Fruit fly (Drosophila melanogaster) Kc167 (cell line): Measurements from ENCODE around the gene Cds.

Experiments used
- Myc ChIP-seq: fragments of >200 bp; optimal IDR thresholded peaks from 2 replicates; lab custom pipeline; 2017; ENCODE audit warnings: missing external identifiers
- Sin3A ChIP-seq: fragments of >200 bp; optimal IDR thresholded peaks from 2 replicates; lab custom pipeline; 2018; ENCODE audit warnings: missing external identifiers
- h ChIP-seq: fragments of >200 bp; optimal IDR thresholded peaks from 3 replicates; lab custom pipeline; 2018; ENCODE audit warnings: missing external identifiers
- insv ChIP-seq: fragments of >200 bp; optimal IDR thresholded peaks from 3 replicates; lab custom pipeline; 2018; ENCODE audit warnings: missing external identifiers
- psq ChIP-seq: fragments of >200 bp; optimal IDR thresholded peaks from 2 replicates; lab custom pipeline; 2017; ENCODE audit warnings: missing external identifiers
- ttk ChIP-seq: sonication (Bioruptor generic); optimal IDR thresholded peaks from 2 replicates; lab custom pipeline; 2017; ENCODE audit warnings: missing external identifiers

The Cds gene

dm6 chr3L:8153206-8153996, 25.8 kb downstream of the Cds start:
- no peak for TF ChIP-seq psq (lab: Kevin White, UChicago)
- no peak for TF ChIP-seq Sin3A (lab: Kevin White, UChicago)
- TF ChIP-seq h, result no peak

DNA sequence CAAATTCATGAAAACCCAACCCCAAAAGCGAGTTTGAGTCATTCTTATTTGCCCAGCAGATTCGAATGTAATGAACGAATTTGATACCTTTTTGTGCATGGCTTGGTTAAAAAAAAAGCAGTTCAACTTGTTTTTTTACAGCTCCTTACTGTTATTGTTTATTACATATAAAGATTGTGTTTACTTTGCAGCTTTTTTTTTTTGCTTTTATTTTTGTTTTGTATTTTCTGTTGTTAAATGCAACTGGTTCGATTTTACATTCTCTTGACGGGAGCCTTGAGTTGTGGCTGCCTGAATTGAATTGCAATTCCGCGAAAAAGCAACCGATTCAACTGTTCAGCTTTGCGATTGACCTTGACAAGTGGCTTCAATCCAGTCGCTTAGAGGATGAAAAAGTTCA, 27.0 kb downstream of the Cds start:
- TF ChIP-seq psq (lab: Kevin White, UChicago) (no peak), insv (lab: Kevin White, UChicago) (no peak), h (no peak), ttk (lab: Kevin White, UChicago) (no peak), Sin3A (lab: Kevin White, UChicago) (no peak), Myc (lab: Kevin White, UChicago) (no peak)

dm6 chr3L:8155324-8155723, 27.8 kb downstream of the Cds start:
- no peak for TF ChIP-seq h
- TF ChIP-seq Myc (lab: Kevin White, UChicago), result no peak
- TF ChIP-seq psq (lab: Kevin White, UChicago), result no peak
- TF ChIP-seq ttk (lab: Kevin White, UChicago), result no peak
- no peak for TF ChIP-seq insv (lab: Kevin White, UChicago)
- TF ChIP-seq Sin3A (lab: Kevin White, UChicago), result no peak

DNA sequence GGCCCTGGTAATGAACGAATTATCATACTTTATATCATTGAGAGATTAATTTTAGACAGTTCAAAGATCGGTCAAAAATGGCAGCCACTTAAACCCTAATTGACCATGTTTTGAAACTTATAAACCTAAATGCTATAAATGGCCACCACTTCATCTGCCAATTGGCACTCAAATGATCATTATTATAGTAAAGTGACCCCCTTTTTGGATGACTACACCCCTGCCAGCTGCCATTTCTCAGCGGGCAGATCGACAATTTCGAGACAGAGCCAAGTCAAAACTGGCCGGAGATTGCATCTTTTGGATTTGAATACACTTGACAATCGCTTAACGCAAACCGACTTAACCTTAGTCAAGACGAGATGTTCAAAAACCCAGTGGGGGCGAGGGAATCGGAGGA, 28.6 kb downstream of the Cds start:
- TF ChIP-seq Myc (lab: Kevin White, UChicago), result no peak
- TF ChIP-seq psq (lab: Kevin White, UChicago), result no peak
- TF ChIP-seq h, result no peak
- no peak for TF ChIP-seq Sin3A (lab: Kevin White, UChicago)
- no peak for TF ChIP-seq ttk (lab: Kevin White, UChicago)
- no peak for TF ChIP-seq insv (lab: Kevin White, UChicago)

DNA sequence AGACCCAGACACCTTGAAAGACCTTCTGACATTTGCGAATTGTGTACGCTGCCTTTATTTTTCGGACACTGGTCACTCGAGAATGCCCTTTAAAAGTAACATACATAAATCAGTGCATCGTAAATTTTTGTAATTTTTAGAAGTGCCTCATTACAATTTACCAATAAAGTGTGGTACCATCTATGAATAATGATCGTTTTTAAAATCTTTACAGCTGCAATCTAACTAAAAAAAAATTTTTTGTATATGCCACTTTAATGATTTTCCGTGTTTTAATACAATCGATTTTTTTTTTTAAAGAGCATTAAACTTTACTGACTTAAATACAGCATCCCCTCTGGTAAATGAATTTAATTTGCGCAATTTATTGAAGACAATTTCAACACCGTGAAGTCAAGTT, 29.5 kb downstream of the Cds start:
- TF ChIP-seq Myc (lab: Kevin White, UChicago), result no peak
- TF ChIP-seq insv (lab: Kevin White, UChicago), result no peak
- no peak for TF ChIP-seq psq (lab: Kevin White, UChicago)
- no peak for TF ChIP-seq ttk (lab: Kevin White, UChicago)
- TF ChIP-seq Sin3A (lab: Kevin White, UChicago), result no peak
- TF ChIP-seq h, result no peak

- TF ChIP-seq Myc (lab: Kevin White, UChicago), result no peak
- no peak for TF ChIP-seq ttk (lab: Kevin White, UChicago)
- TF ChIP-seq Sin3A (lab: Kevin White, UChicago), result no peak
- TF ChIP-seq h, result no peak
- TF ChIP-seq psq (lab: Kevin White, UChicago), result no peak
- no peak for TF ChIP-seq insv (lab: Kevin White, UChicago)
Measured at dm6 chr3L:8158715-8159380, 31.3 kb downstream of the Cds start, which contains the start of gene CG42445. Gene CG42445, minus strand, starts transcription at chr3L:8158900.

DNA sequence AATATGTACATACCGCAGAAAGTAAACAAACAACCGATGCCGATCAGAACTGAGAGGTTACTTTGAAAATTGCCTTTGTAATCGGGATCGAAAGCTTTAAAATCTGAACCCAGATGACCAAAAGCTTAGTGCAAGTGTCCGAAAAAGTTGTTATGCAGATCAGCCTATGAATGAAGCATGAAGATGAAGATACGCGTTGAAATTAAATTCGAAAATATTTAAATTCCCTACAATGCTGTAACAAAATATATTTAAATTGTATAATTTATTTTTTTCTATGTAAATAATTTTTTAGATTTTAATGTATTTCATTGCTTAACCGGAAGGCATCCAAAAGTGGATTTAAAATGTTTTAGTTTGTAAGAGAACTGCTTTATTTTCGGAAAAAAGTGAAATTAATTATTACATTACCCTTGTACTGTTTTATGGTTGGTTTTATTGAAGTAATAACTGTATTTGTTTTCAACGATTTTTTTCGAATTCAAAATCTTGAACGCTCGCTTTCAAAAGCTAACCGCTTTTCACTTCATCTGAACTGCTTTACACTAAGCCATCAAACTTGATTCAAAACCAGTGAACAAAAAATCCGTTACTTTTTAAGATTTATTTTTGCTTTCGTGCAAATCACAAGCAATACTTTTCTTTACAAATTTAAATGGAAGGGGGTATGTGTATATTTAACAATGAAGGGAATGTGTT, 32.3 kb downstream of the Cds start, which contains the start of gene CG43886:
Gene CG43886, minus strand, starts transcription at position 51 of the 699 bp plus-strand sequence.
- TF ChIP-seq h (no peak), Myc (lab: Kevin White, UChicago) (no peak), insv (lab: Kevin White, UChicago) (no peak), Sin3A (lab: Kevin White, UChicago) (no peak), psq (lab: Kevin White, UChicago) (no peak), ttk (lab: Kevin White, UChicago) (no peak)

dm6 chr3L:8165436-8165835, 37.9 kb downstream of the Cds start, which contains the start of gene CG13675:
Gene CG13675, minus strand, starts transcription at chr3L:8165518.
- TF ChIP-seq Sin3A (lab: Kevin White, UChicago) (no peak), insv (lab: Kevin White, UChicago) (no peak), Myc (lab: Kevin White, UChicago) (no peak), h (no peak), psq (lab: Kevin White, UChicago) (no peak), ttk (lab: Kevin White, UChicago) (no peak)

dm6 chr3L:8175818-8176217, 48.3 kb downstream of the Cds start, which contains the start of gene RecQ4:
Gene RecQ4, minus strand, starts transcription at chr3L:8175978.
- TF ChIP-seq Myc (lab: Kevin White, UChicago) (no peak), h (no peak), ttk (lab: Kevin White, UChicago) (no peak), Sin3A (lab: Kevin White, UChicago) (no peak), insv (lab: Kevin White, UChicago) (no peak), psq (lab: Kevin White, UChicago) (no peak)

DNA sequence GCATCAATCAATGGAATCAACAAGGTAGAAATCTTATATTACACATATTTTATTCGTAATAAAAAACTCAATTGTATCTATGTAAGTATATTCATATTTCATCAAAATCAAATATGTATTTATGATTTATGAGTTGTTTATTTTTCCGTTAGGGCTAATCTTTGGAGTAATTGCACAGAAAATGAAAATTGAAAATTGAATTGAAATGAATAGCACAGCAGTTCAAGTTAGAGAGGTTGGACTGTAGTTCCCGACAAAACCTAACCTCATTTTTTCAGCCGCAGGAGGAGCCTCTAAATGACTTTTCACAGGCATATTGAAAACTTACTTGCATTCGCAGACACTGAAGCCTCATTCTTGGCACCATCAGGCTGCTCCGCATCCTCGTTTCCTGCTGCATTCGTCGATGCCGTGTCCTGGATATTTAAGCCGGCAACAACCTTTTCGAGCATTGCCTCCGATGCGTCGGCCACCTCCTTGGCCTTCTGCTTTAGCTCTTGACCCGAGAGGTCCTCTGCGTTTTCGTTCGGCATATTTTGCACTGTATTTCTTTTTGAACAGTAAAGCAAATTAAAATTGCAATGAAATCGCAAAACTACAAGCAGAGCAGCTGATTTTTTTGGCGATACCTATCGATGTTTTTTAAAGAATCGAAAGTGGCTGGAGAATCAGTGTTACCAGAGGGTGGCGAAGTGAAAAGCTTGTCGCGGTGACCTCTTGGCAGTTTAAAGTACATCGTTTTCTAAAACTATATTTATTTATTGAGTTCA, 50.4 kb downstream of the Cds start, which contains the start of gene Nmt:
Gene Nmt, minus strand, starts transcription at position 635 of the 770 bp plus-strand sequence.
- TF ChIP-seq Myc (lab: Kevin White, UChicago) (no peak), Sin3A (lab: Kevin White, UChicago) (no peak), psq (lab: Kevin White, UChicago) (no peak), ttk (lab: Kevin White, UChicago) (no peak), insv (lab: Kevin White, UChicago) (no peak), h (no peak)
